Worm (Caenorhabditis elegans) whole organism, midembryonic: ENCODE results near the gene T06E4.21.

Experiments
- T22C8.4 ChIP-seq: fragments of 200-800 bp; sonication (Bioruptor generic); IDR thresholded peaks from 2 replicates; pipeline ENCODE4 v1.3.6; 2022; ENCODE audit warnings: missing genetic modification characterization, missing compliant biosample characterization
- cog-1 ChIP-seq: sonication (generic microtip); optimal IDR thresholded peaks from 2 replicates; lab custom pipeline; 2016; ENCODE audit warnings: missing genetic modification characterization, missing compliant biosample characterization
- flt-1 ChIP-seq: fragments of 200-800 bp; sonication (Bioruptor generic); IDR thresholded peaks from 2 replicates; pipeline ENCODE4 v1.3.6; 2022; ENCODE audit warnings: missing genetic modification characterization, missing compliant biosample characterization
- klf-2 ChIP-seq: fragments of 200-800 bp; sonication (Bioruptor generic); conservative IDR thresholded peaks from 2 replicates; pipeline ENCODE4 v1.3.6; 2022; ENCODE audit warnings: missing genetic modification reagents, missing genetic modification characterization, missing compliant biosample characterization
- med-1 ChIP-seq: sonication (generic microtip); optimal IDR thresholded peaks from 2 replicates; lab custom pipeline; 2017; ENCODE audit warnings: missing genetic modification characterization, mild to moderate bottlenecking, missing compliant biosample characterization, antibody characterized with exemption, missing genetic modification reagents; ENCODE audit not compliant: insufficient read depth
- ref-1 ChIP-seq: fragments of 200-800 bp; sonication (Bioruptor generic); conservative IDR thresholded peaks from 2 replicates; pipeline ENCODE4 v1.3.6; 2022; ENCODE audit warnings: missing genetic modification reagents, missing genetic modification characterization, missing compliant biosample characterization
- tab-1 ChIP-seq: fragments of 200-800 bp; sonication (Bioruptor generic); IDR thresholded peaks from 2 replicates; pipeline ENCODE4 v1.3.6; 2022; ENCODE audit warnings: missing genetic modification characterization, missing compliant biosample characterization
- ztf-23 ChIP-seq: fragments of 200-800 bp; sonication (Bioruptor generic); IDR thresholded peaks from 2 replicates; pipeline ENCODE4 v1.3.6; 2022; ENCODE audit warnings: missing genetic modification reagents, missing genetic modification characterization, missing compliant biosample characterization
- ztf-29 ChIP-seq: fragments of 200-800 bp; sonication (Bioruptor generic); IDR thresholded peaks from 2 replicates; pipeline ENCODE4 v1.3.6; 2022; ENCODE audit warnings: missing genetic modification reagents, missing genetic modification characterization, missing compliant biosample characterization

T06E4.21 gene

DNA sequence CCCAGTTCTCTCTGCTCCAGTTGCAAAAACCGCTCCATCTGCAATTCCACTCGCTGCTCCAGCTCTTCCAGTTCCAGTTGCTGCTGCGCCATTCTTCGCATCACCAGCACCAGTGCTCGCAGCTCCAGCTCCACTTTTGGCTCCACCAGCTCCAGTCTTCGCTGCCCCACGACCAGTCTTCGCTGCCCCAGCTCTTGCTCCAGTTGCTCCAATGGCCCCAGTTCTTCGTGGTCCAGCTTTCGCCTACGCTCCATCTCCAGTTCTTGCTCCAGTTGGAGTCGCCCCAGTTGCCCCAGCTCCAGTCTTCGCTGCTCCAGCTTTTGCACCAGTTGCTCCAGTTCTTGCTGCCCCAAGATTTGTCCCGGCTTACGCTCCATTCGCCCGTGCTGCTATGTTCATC is 31.0 kb upstream of the T06E4.21 start:
- TF ChIP-seq klf-2 (no peak), ztf-23 (no peak), tab-1 (no peak), ref-1 (GFP tag; lab: Robert Waterston, UW) (no peak), flt-1 (GFP tag; lab: Robert Waterston, UW) (0 out of 2 replicates have a peak, but pooled peaks have one; percentile 35), cog-1 (tag; lab: Kevin White, UChicago) (no peak)

DNA sequence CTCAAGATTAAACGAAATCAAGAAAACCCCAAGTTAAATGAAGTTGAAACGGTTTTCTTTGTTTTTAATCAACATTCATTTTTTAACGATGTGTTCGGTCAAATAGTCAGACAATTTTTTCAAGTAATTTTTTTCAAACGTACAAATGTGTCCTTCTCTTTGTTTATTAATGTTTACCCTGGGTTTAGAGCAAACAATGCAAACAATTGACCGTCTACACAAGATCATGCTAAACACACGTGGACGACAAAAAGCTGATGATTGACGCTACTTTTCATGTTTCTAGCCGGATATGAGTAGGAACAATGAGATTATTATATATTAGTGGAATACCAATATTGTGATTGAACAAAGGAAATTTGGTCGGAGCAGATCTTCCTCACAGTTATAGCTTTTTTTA is 30.0 kb upstream of the T06E4.21 start:
- TF ChIP-seq ref-1 (GFP tag; lab: Robert Waterston, UW) (no peak), ztf-29 (GFP tag; lab: Robert Waterston, UW) (no peak), klf-2 (no peak), cog-1 (tag; lab: Kevin White, UChicago) (no peak), T22C8.4 (GFP tag; lab: Robert Waterston, UW) (no peak), ztf-23 (no peak), flt-1 (GFP tag; lab: Robert Waterston, UW) (no peak), tab-1 (no peak), med-1 (GFP tag; lab: Kevin White, UChicago) (no peak)

- TF ChIP-seq ztf-23, result 0 out of 2 replicates have a peak, but pooled peaks have one; percentile 30
Observed at ce11 chrV:9622338-9622737, 29.1 kb upstream of the T06E4.21 start.

DNA sequence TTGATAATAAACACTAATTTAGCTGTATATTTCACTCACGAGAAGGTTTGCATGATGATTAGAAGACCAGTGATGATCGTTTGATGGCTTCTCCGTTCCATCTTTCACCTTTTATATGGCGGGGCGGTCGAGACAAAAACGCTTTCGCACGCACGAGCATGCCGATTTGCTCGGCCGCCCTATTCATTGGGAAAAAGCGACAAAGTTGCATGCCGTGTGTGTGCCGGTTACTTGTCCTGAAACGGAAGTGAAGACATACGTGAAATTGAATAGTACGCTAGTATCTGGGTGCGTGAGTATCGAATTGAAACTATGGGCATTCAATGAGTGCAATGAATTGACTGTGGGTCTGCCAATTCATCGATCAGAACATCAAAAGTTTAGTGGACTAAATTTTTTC is 28.6 kb upstream of the T06E4.21 start, which contains the start of gene idpc-5:
Gene idpc-5 (minus strand): TSS at position 101 of the 400 bp plus-strand sequence.
- TF ChIP-seq ref-1 (GFP tag; lab: Robert Waterston, UW) (no peak), flt-1 (GFP tag; lab: Robert Waterston, UW) (no peak), klf-2 (no peak), med-1 (GFP tag; lab: Kevin White, UChicago) (no peak), T22C8.4 (GFP tag; lab: Robert Waterston, UW) (no peak), tab-1 (no peak), ztf-29 (GFP tag; lab: Robert Waterston, UW) (no peak), ztf-23 (no peak), cog-1 (tag; lab: Kevin White, UChicago) (no peak)

- TF ChIP-seq ztf-29 (GFP tag; lab: Robert Waterston, UW) (no peak), ref-1 (GFP tag; lab: Robert Waterston, UW) (no peak), cog-1 (tag; lab: Kevin White, UChicago) (no peak)
Observed at ce11 chrV:9625122-9625521, 26.3 kb upstream of the T06E4.21 start, which contains the start of gene idpc-4. idpc-4 (plus strand) TSS chrV:9625422.

DNA sequence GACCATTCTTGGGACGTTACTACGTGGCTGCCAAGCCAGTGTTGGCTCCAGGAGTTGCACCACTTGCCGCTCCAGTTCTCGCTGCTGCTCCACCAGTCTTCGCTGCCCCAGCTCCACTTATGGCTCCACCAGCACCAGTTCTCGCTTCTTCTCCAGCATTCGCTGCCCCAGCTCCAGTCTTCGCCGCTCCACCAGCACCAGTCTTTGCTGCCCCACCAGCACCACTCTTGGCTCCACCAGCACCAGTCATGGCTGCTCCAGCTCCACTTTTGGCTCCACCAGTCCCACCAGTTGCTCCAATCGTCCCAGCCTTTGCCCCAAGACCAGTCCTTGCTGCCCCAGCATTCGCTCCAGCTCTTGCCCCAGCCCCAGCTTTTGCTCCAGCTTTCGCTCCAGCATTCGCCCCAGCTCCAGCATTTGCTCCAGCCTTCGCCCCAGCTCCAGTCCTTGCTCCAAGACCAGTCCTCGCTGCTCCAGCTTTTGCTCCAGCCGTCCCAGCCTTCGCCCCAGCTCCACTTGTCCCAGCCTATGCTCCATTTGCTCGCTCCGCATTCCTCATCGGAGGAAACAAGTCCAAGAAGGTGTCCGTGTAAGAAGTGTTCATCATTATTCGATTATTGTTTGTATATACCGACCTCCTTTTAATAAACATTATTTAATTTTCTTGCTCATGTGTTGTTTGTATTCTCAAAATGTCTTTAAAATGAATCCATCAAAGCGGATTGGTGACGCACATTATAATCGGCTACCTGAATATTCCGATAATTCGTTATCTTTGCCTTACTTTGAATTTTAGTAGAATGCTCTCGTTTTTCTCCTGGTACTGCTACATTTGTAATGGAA is 25.6 kb upstream of the T06E4.21 start, which contains the start of gene T06E4.7:
Gene T06E4.7 (plus strand): TSS at position 793 of the 843 bp plus-strand sequence.
- TF ChIP-seq med-1 (GFP tag; lab: Kevin White, UChicago) (no peak), tab-1 (no peak; the same call in 1 of the 2 replicates), T22C8.4 (GFP tag; lab: Robert Waterston, UW) (no peak), ztf-29 (GFP tag; lab: Robert Waterston, UW) (no peak), klf-2 (no peak), ref-1 (GFP tag; lab: Robert Waterston, UW) (no peak), ztf-23 (no peak), flt-1 (GFP tag; lab: Robert Waterston, UW) (no peak), cog-1 (tag; lab: Kevin White, UChicago) (no peak)

DNA sequence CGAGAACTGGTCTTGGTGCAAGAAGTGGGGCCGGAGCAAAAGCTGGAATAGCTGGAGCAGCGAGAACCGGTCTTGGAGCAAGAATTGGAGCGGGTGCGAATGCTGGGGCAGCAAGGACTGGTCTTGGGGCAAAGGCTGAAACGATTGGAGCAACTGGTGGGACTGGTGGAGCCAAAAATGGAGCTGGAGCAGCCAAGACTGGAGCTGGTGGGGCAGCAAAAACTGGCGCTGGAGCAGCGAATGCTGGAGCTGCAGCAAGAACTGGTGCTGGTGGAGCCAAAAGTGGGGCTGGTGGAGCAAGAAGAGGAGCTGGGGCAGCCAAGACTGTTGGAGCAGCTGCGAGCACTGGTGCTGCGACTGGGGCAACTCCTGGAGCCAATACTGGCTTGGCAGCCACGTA is 22.8 kb upstream of the T06E4.21 start:
- TF ChIP-seq flt-1 (GFP tag; lab: Robert Waterston, UW) (no peak), T22C8.4 (GFP tag; lab: Robert Waterston, UW) (no peak), klf-2 (no peak), med-1 (GFP tag; lab: Kevin White, UChicago) (no peak), ztf-23 (no peak), ref-1 (GFP tag; lab: Robert Waterston, UW) (no peak), cog-1 (tag; lab: Kevin White, UChicago) (no peak), tab-1 (no peak), ztf-29 (GFP tag; lab: Robert Waterston, UW) (no peak)

ce11 chrV:9629114-9629513 is 22.3 kb upstream of the T06E4.21 start, which contains the start of gene idpc-3:
idpc-3 (minus strand) TSS chrV:9629214.
- TF ChIP-seq ztf-29 (GFP tag; lab: Robert Waterston, UW), result no peak
- no peak for TF ChIP-seq T22C8.4 (GFP tag; lab: Robert Waterston, UW)
- TF ChIP-seq ref-1 (GFP tag; lab: Robert Waterston, UW), result no peak
- TF ChIP-seq flt-1 (GFP tag; lab: Robert Waterston, UW), result no peak
- no peak for TF ChIP-seq med-1 (GFP tag; lab: Kevin White, UChicago)
- no peak for TF ChIP-seq tab-1
- TF ChIP-seq cog-1 (tag; lab: Kevin White, UChicago), result no peak
- no peak for TF ChIP-seq klf-2

DNA sequence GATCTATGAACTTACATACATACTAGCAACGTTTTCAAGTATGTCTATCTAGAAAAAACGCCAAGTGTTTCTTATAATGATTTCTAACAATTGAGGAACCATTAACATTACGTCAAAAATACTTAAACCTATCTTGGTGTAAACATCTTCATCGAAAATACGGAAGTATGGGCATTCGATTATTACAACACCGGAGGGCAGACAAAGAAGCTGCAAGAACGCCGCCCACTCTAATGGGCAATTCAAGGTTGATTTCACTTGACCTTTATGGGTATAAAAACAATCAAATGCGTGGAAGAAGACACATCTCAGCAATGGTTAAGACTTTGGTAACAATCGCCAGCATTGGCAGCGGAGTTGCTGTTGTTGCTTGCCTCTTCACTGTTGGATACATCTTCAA is 21.8 kb upstream of the T06E4.21 start, which contains the start of gene col-146:
Gene col-146 (plus strand): TSS at position 301 of the 400 bp plus-strand sequence.
- TF ChIP-seq tab-1 (no peak), ref-1 (GFP tag; lab: Robert Waterston, UW) (no peak), ztf-23 (no peak), flt-1 (GFP tag; lab: Robert Waterston, UW) (no peak), cog-1 (tag; lab: Kevin White, UChicago) (no peak), ztf-29 (GFP tag; lab: Robert Waterston, UW) (no peak), med-1 (GFP tag; lab: Kevin White, UChicago) (no peak), klf-2 (no peak), T22C8.4 (GFP tag; lab: Robert Waterston, UW) (no peak)
